Fruit fly (Drosophila melanogaster): ENCODE data around the gene lectin-21Ca.

The lectin-21Ca gene

dm6 chr2L:660979-661378, 36.6 kb downstream of the lectin-21Ca start:
- TF ChIP-seq CG32006 (GFP tag; optimal IDR thresholded peaks at IDR 0.05) (peak; percentile 53), CG4318 (GFP tag; optimal IDR thresholded peaks at IDR 0.05) (peak; percentile 12), net (GFP tag; optimal IDR thresholded peaks at IDR 0.05) (no peak), pdm3 (GFP tag; optimal IDR thresholded peaks at IDR 0.05) (peak; percentile 2), Gug (GFP tag; IDR thresholded peaks at IDR 0.05) (no peak), Hr39 (GFP tag; optimal IDR thresholded peaks at IDR 0.05) (peak; percentile 10), acj6 (GFP tag; optimal IDR thresholded peaks at IDR 0.05) (peak; percentile 37), CG6163 (GFP tag; IDR thresholded peaks at IDR 0.05) (0 out of 3 replicates have a peak, but pooled peaks have one; percentile 17), CG10669 (GFP tag; optimal IDR thresholded peaks at IDR 0.05) (no peak), CG11902 (GFP tag; optimal IDR thresholded peaks at IDR 0.05) (no peak), dsx (GFP tag; optimal IDR thresholded peaks at IDR 0.05; ENCODE audit: poor library complexity, severe bottlenecking) (no peak), Blimp-1 (GFP tag; optimal IDR thresholded peaks at IDR 0.05) (no peak), Sox14 (GFP tag; optimal IDR thresholded peaks at IDR 0.05) (peak; percentile 17), CG10631 (GFP tag; optimal IDR thresholded peaks at IDR 0.05) (peak; percentile 13), Eip93F (GFP tag; optimal IDR thresholded peaks at IDR 0.05) (no peak), CG34406 (GFP tag; optimal IDR thresholded peaks at IDR 0.05) (no peak), CG8632 (GFP tag; optimal IDR thresholded peaks at IDR 0.05) (no peak), topi (GFP tag; optimal IDR thresholded peaks at IDR 0.05) (no peak), OdsH (GFP tag; optimal IDR thresholded peaks at IDR 0.05) (no peak), esn (GFP tag; optimal IDR thresholded peaks at IDR 0.05) (peak; percentile 3), Lpt (GFP tag; optimal IDR thresholded peaks at IDR 0.05) (peak; percentile 16), eg (GFP tag; IDR thresholded peaks at IDR 0.05) (peak; percentile 60; the same call in 1 of the 3 replicates), Hr4 (GFP tag; optimal IDR thresholded peaks at IDR 0.05) (peak; percentile 0), vri (GFP tag; optimal IDR thresholded peaks at IDR 0.05) (no peak), fd59A (GFP tag; optimal IDR thresholded peaks at IDR 0.05) (no peak), CG8119 (GFP tag; IDR thresholded peaks at IDR 0.05) (0 out of 3 replicates have a peak, but pooled peaks have one; percentile 18), svp (GFP tag) (no peak), fd85E (GFP tag; optimal IDR thresholded peaks at IDR 0.05) (no peak), salr (GFP tag; optimal IDR thresholded peaks at IDR 0.05) (no peak), Eip78C (GFP tag) (peak; percentile 51), achi (GFP tag; optimal IDR thresholded peaks at IDR 0.05) (peak; percentile 17), CG31627 (GFP tag; optimal IDR thresholded peaks at IDR 0.05) (no peak), CG11294 (GFP tag; IDR thresholded peaks at IDR 0.05) (no peak), CG16779 (tag; optimal IDR thresholded peaks at IDR 0.05) (no peak), CG15336 (GFP tag; IDR thresholded peaks at IDR 0.05) (0 out of 2 replicates have a peak, but pooled peaks have one; percentile 33), fkh (GFP tag; optimal IDR thresholded peaks at IDR 0.05) (no peak), CG6808 (GFP tag; optimal IDR thresholded peaks at IDR 0.05) (no peak), CG3919 (GFP tag; optimal IDR thresholded peaks at IDR 0.05) (peak; percentile 30)

dm6 chr2L:664306-664705, 39.9 kb downstream of the lectin-21Ca start:
- peak; percentile 68 for TF ChIP-seq Lpt (GFP tag; optimal IDR thresholded peaks at IDR 0.05)
- peak; percentile 55 for TF ChIP-seq OdsH (GFP tag; optimal IDR thresholded peaks at IDR 0.05)
- TF ChIP-seq CG3032 (tag; optimal IDR thresholded peaks at IDR 0.05), result no peak
- peak; percentile 53; the same call in 2 of the 3 replicates for TF ChIP-seq CG6163 (GFP tag; IDR thresholded peaks at IDR 0.05)
- no peak for TF ChIP-seq CG11902 (GFP tag; optimal IDR thresholded peaks at IDR 0.05)
- peak; percentile 45 for TF ChIP-seq Met (GFP tag; optimal IDR thresholded peaks at IDR 0.05)
- no peak for TF ChIP-seq Eip93F (GFP tag; optimal IDR thresholded peaks at IDR 0.05)
- no peak for TF ChIP-seq CG10669 (GFP tag; optimal IDR thresholded peaks at IDR 0.05)
- TF ChIP-seq ss (GFP tag; optimal IDR thresholded peaks at IDR 0.05), result no peak
- TF ChIP-seq eg (GFP tag; IDR thresholded peaks at IDR 0.05), result peak; percentile 85
- TF ChIP-seq CG11762 (GFP tag; optimal IDR thresholded peaks at IDR 0.05; ENCODE audit: insufficient read depth), result no peak
- TF ChIP-seq vri (GFP tag; optimal IDR thresholded peaks at IDR 0.05), result no peak
- TF ChIP-seq salr (GFP tag; optimal IDR thresholded peaks at IDR 0.05), result peak in 1 of 2 experiments; percentile 17
- TF ChIP-seq CG6854 (GFP tag; optimal IDR thresholded peaks at IDR 0.05), result no peak
- TF ChIP-seq CG8319 (GFP tag; optimal IDR thresholded peaks at IDR 0.05), result no peak
- peak; percentile 46 for TF ChIP-seq dac (GFP tag; optimal IDR thresholded peaks at IDR 0.05)
- no peak for TF ChIP-seq spab (GFP tag; optimal IDR thresholded peaks at IDR 0.05)
- TF ChIP-seq Eip75B (GFP tag; optimal IDR thresholded peaks at IDR 0.05), result no peak
- TF ChIP-seq CG6276 (GFP tag; optimal IDR thresholded peaks at IDR 0.05), result peak; percentile 80
- peak; percentile 56 for TF ChIP-seq CG31627 (GFP tag; optimal IDR thresholded peaks at IDR 0.05)
- TF ChIP-seq Sox14 (GFP tag; optimal IDR thresholded peaks at IDR 0.05), result no peak
- peak; percentile 49 for TF ChIP-seq Hr39 (GFP tag; optimal IDR thresholded peaks at IDR 0.05)
- peak; percentile 62 for TF ChIP-seq Eip78C (GFP tag)
- no peak for TF ChIP-seq CG10631 (GFP tag; optimal IDR thresholded peaks at IDR 0.05)
- peak; percentile 63 for TF ChIP-seq CG4318 (GFP tag; optimal IDR thresholded peaks at IDR 0.05)
- peak; percentile 62 for TF ChIP-seq svp (GFP tag)
- peak; percentile 57 for TF ChIP-seq esn (GFP tag; optimal IDR thresholded peaks at IDR 0.05)
- TF ChIP-seq Hr4 (GFP tag; optimal IDR thresholded peaks at IDR 0.05), result peak; percentile 86
- TF ChIP-seq Smox (GFP tag; optimal IDR thresholded peaks at IDR 0.05), result peak; percentile 20

Measured in whole organism, prepupa.